Fruit fly (Drosophila melanogaster): ENCODE data around the gene sas.

Gene sas

DNA sequence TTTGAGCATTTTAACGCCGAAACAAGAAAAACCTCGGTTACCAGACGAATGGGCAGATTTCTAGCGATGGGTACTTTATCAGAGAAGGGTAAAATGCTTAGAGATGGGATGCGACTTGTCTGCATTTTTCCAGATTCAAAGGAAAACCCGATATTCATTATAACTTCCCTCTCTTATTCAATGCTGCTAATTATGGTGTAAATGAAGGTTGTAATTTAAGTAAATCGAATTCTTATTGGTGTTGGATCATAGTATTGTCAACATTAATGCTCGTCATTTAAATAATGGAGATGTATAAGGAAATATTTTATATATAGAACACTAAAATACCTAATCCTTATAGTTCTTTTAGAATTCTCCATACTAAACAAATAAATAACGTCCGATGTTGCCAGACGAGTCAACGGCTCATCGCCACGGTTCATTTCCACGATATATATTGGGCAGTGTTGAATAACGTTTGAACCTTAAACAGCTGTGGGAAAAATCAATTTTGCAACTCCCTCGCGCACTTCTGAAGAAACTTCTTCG, 38.4 kb upstream of the sas start, which contains the start of the genes Alh and CG10098 (continued):
- peak; percentile 82 for TF ChIP-seq CG3847 (GFP tag; IDR thresholded peaks at IDR 0.05)
- TF ChIP-seq Hsf (GFP tag; optimal IDR thresholded peaks at IDR 0.05) = peak; percentile 91
- 0 out of 2 replicates have a peak, but pooled peaks have one; percentile 30 for TF ChIP-seq Lim3 (GFP tag; IDR thresholded peaks at IDR 0.05)
- TF ChIP-seq CG14050 (GFP tag; IDR thresholded peaks at IDR 0.05) = peak; percentile 48; the same call in 2 of the 3 replicates
- TF ChIP-seq sim (GFP tag; IDR thresholded peaks at IDR 0.05) = no peak
- TF ChIP-seq lilli (GFP tag; optimal IDR thresholded peaks at IDR 0.05) = peak; percentile 94
- TF ChIP-seq ac (GFP tag; optimal IDR thresholded peaks at IDR 0.05) = no peak
- TF ChIP-seq gsb (GFP tag; IDR thresholded peaks at IDR 0.05) = no peak; the same call in 1 of the 2 replicates
- peak; percentile 74 for TF ChIP-seq Side (GFP tag; optimal IDR thresholded peaks at IDR 0.05)
- TF ChIP-seq ara (GFP tag; IDR thresholded peaks at IDR 0.05) = no peak
- TF ChIP-seq gro (GFP tag; optimal IDR thresholded peaks at IDR 0.05) = peak; percentile 67
- TF ChIP-seq wdn (GFP tag; IDR thresholded peaks at IDR 0.05) = peak; percentile 59; the same call in 1 of the 2 replicates
- TF ChIP-seq vfl (GFP tag; optimal IDR thresholded peaks at IDR 0.05) = peak; percentile 87
- TF ChIP-seq slp2 (GFP tag; optimal IDR thresholded peaks at IDR 0.05) = peak; percentile 78
- peak; percentile 87 for TF ChIP-seq CG8944 (GFP tag; optimal IDR thresholded peaks at IDR 0.05)
- peak; percentile 74 for TF ChIP-seq Rx (GFP tag; IDR thresholded peaks at IDR 0.05)
- TF ChIP-seq CG2875 (GFP tag; optimal IDR thresholded peaks at IDR 0.05) = peak; percentile 54
- peak; percentile 69; the same call in 2 of the 3 replicates for TF ChIP-seq CG3726 (GFP tag; IDR thresholded peaks at IDR 0.05)
- TF ChIP-seq H15 (GFP tag; IDR thresholded peaks at IDR 0.05) = peak; percentile 62; the same call in 2 of the 3 replicates
- TF ChIP-seq Xbp1 (GFP tag; optimal IDR thresholded peaks at IDR 0.05) = peak; percentile 93
- peak; percentile 58 for TF ChIP-seq her (GFP tag; optimal IDR thresholded peaks at IDR 0.05)
- no peak for TF ChIP-seq Tbp (GFP tag; optimal IDR thresholded peaks at IDR 0.05)
- TF ChIP-seq CTCF (GFP tag; optimal IDR thresholded peaks at IDR 0.05) = no peak
- TF ChIP-seq hth (optimal IDR thresholded peaks at IDR 0.05) = no peak
- peak; percentile 77 for TF ChIP-seq Fer3 (tag; optimal IDR thresholded peaks at IDR 0.05)
- peak; percentile 47; the same call in 1 of the 2 replicates for TF ChIP-seq CG17612 (GFP tag; IDR thresholded peaks at IDR 0.05)
- TF ChIP-seq CG7839 (tag; optimal IDR thresholded peaks at IDR 0.05) = peak; percentile 84
- peak; percentile 74 for TF ChIP-seq CG10209 (GFP tag; optimal IDR thresholded peaks at IDR 0.05)
- TF ChIP-seq dimm (GFP tag; IDR thresholded peaks at IDR 0.05) = peak; percentile 34; the same call in 1 of the 2 replicates
- TF ChIP-seq CG6791 (GFP tag; IDR thresholded peaks at IDR 0.05; ENCODE audit: partially characterized antibody) = peak; percentile 67
- peak; percentile 74 for TF ChIP-seq lbe (GFP tag; optimal IDR thresholded peaks at IDR 0.05)
- TF ChIP-seq CG2889 (GFP tag; IDR thresholded peaks at IDR 0.05) = peak; percentile 68; the same call in 1 of the 3 replicates
- TF ChIP-seq pfk (GFP tag; optimal IDR thresholded peaks at IDR 0.05) = no peak
- no peak for TF ChIP-seq sima (GFP tag; optimal IDR thresholded peaks at IDR 0.05)
- peak; percentile 81 for TF ChIP-seq CG10543 (GFP tag; optimal IDR thresholded peaks at IDR 0.05)
- TF ChIP-seq run (tag; optimal IDR thresholded peaks at IDR 0.05) = no peak
- peak; percentile 62 for TF ChIP-seq CG8388 (GFP tag; optimal IDR thresholded peaks at IDR 0.05)
- no peak for TF ChIP-seq CkIIα-i1 (GFP tag; IDR thresholded peaks at IDR 0.05)
- peak; percentile 69 for TF ChIP-seq emc (GFP tag; optimal IDR thresholded peaks at IDR 0.05)
- TF ChIP-seq CG4282 (GFP tag; optimal IDR thresholded peaks at IDR 0.05) = peak; percentile 44
- no peak; the same call in 1 of the 2 replicates for TF ChIP-seq Drgx (GFP tag; IDR thresholded peaks at IDR 0.05)
- peak; percentile 82 for TF ChIP-seq Atf3 (GFP tag; optimal IDR thresholded peaks at IDR 0.05)
- TF ChIP-seq HLH3B (GFP tag; IDR thresholded peaks at IDR 0.05) = peak; percentile 70
- peak; percentile 99 for TF ChIP-seq Ets65A (GFP tag)
- TF ChIP-seq luna (GFP tag; optimal IDR thresholded peaks at IDR 0.05) = peak; percentile 86
- TF ChIP-seq shn (GFP tag; optimal IDR thresholded peaks at IDR 0.05) = peak; percentile 85
- TF ChIP-seq CG15601 (tag; optimal IDR thresholded peaks at IDR 0.05) = peak; percentile 73
- TF ChIP-seq kay (GFP tag; optimal IDR thresholded peaks at IDR 0.05) = peak; percentile 73
- TF ChIP-seq CG4360 (GFP tag; IDR thresholded peaks at IDR 0.05) = no peak
- peak; percentile 6 for TF ChIP-seq Sry-β (GFP tag; optimal IDR thresholded peaks at IDR 0.05)
- TF ChIP-seq bsh (GFP tag; optimal IDR thresholded peaks at IDR 0.05) = peak in 1 of 2 experiments; percentile 71
- TF ChIP-seq Med (GFP tag) = peak; percentile 96

Data from whole organism, embryonic.